Fruit fly (Drosophila melanogaster): ENCODE results near the gene Uch.

Gene Uch

DNA sequence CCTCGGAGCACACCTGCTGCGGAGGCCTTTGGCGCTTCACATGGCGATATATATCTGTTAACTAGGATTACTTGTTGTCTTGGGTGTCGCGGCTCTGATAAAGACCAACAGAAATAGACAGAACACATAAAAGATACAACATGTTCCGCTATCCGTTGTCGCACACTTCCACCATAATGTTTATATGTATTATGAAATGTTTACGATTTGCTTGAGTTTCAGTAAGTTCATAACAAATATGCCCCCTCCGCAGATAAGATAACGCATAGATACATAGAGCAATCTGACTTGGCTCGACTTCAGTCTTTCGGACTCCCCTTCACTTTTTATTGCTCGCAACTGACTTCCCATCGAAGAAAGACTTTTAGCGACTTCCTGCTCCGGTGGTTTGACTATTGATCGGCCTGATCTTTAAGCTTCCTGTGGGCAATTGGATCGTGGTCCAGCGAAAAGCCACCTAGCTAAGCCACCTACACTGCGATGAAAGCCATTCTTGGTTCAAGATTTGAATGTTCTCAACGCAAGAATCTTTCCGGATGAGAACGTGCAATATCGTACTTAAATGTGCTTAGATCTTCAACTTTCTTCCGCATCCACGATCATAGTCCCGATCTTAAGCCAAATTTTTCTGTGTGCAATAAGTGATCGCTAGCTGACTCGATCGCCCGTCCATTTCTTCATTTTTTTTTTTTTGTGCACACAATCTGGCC lies 45.7 kb downstream of the Uch start (continued):
- TF ChIP-seq CG1233 (GFP tag; optimal IDR thresholded peaks at IDR 0.05) (peak; percentile 18), CG12219 (GFP tag; optimal IDR thresholded peaks at IDR 0.05) (peak; percentile 63), Hr3 (GFP tag; optimal IDR thresholded peaks at IDR 0.05) (no peak), CG6689 (GFP tag; IDR thresholded peaks at IDR 0.05) (no peak), Hmx (GFP tag; optimal IDR thresholded peaks at IDR 0.05) (no peak), vfl (GFP tag; optimal IDR thresholded peaks at IDR 0.05) (no peak), Dip2 (GFP tag; IDR thresholded peaks at IDR 0.05) (no peak), crol (GFP tag; IDR thresholded peaks at IDR 0.05) (no peak), TFAM (GFP tag; optimal IDR thresholded peaks at IDR 0.05) (no peak), CG16863 (GFP tag; optimal IDR thresholded peaks at IDR 0.05) (no peak), pzg (GFP tag; optimal IDR thresholded peaks at IDR 0.05) (no peak), grau (tag; optimal IDR thresholded peaks at IDR 0.05) (no peak), bsh (GFP tag; optimal IDR thresholded peaks at IDR 0.05) (peak in 1 of 2 experiments; percentile 61), gsb (GFP tag; IDR thresholded peaks at IDR 0.05) (no peak), pita (GFP tag; optimal IDR thresholded peaks at IDR 0.05) (no peak), tx (GFP tag; optimal IDR thresholded peaks at IDR 0.05) (no peak), CG17912 (GFP tag; optimal IDR thresholded peaks at IDR 0.05) (peak; percentile 49), Jarid2 (GFP tag; optimal IDR thresholded peaks at IDR 0.05) (peak; percentile 4), CG14014 (GFP tag; IDR thresholded peaks at IDR 0.05) (no peak; the same call in 1 of the 2 replicates), CG18011 (GFP tag; optimal IDR thresholded peaks at IDR 0.05) (no peak), CG2199 (GFP tag; IDR thresholded peaks at IDR 0.05) (no peak), CG12299 (tag; optimal IDR thresholded peaks at IDR 0.05) (peak; percentile 49), ato (GFP tag; IDR thresholded peaks at IDR 0.05; ENCODE audit: partially characterized antibody) (no peak), CG17186 (GFP tag; optimal IDR thresholded peaks at IDR 0.05) (no peak), Dll (GFP tag; IDR thresholded peaks at IDR 0.05; ENCODE audit: partially characterized antibody) (no peak), gce (GFP tag; IDR thresholded peaks at IDR 0.05) (no peak), hbn (GFP tag; IDR thresholded peaks at IDR 0.05; ENCODE audit: partially characterized antibody) (no peak), BtbVII (GFP tag; optimal IDR thresholded peaks at IDR 0.05) (no peak), cg (GFP tag; optimal IDR thresholded peaks at IDR 0.05) (peak; percentile 30), CG2129 (GFP tag; IDR thresholded peaks at IDR 0.05; ENCODE audit: partially characterized antibody) (no peak), CG32767 (GFP tag; IDR thresholded peaks at IDR 0.05) (no peak), danr (GFP tag; IDR thresholded peaks at IDR 0.05) (no peak), CG17385 (GFP tag; optimal IDR thresholded peaks at IDR 0.05) (peak; percentile 31), fd64A (GFP tag; optimal IDR thresholded peaks at IDR 0.05) (peak; percentile 73), salm (tag; optimal IDR thresholded peaks at IDR 0.05) (peak; percentile 75), CG11504 (tag; optimal IDR thresholded peaks at IDR 0.05) (peak; percentile 7), row (GFP tag; IDR thresholded peaks at IDR 0.05) (no peak), CG10274 (GFP tag; optimal IDR thresholded peaks at IDR 0.05) (peak; percentile 37), br (optimal IDR thresholded peaks at IDR 0.05) (no peak), CG10543 (GFP tag; optimal IDR thresholded peaks at IDR 0.05) (peak; percentile 24), CG17328 (GFP tag; IDR thresholded peaks at IDR 0.05) (no peak), CoRest (tag; optimal IDR thresholded peaks at IDR 0.05) (no peak), Dek (tag; optimal IDR thresholded peaks at IDR 0.05) (no peak), tgo (GFP tag; IDR thresholded peaks at IDR 0.05) (no peak), CG4328 (GFP tag; optimal IDR thresholded peaks at IDR 0.05) (peak; percentile 33), CG4282 (GFP tag; optimal IDR thresholded peaks at IDR 0.05) (no peak), Dfd (GFP tag; optimal IDR thresholded peaks at IDR 0.05) (no peak), oc (tag; optimal IDR thresholded peaks at IDR 0.05) (no peak), klu (GFP tag; IDR thresholded peaks at IDR 0.05) (no peak), CG1024 (GFP tag; IDR thresholded peaks at IDR 0.05) (no peak)
